Fruit fly (Drosophila melanogaster): ENCODE data around the gene spen.

The spen gene

DNA sequence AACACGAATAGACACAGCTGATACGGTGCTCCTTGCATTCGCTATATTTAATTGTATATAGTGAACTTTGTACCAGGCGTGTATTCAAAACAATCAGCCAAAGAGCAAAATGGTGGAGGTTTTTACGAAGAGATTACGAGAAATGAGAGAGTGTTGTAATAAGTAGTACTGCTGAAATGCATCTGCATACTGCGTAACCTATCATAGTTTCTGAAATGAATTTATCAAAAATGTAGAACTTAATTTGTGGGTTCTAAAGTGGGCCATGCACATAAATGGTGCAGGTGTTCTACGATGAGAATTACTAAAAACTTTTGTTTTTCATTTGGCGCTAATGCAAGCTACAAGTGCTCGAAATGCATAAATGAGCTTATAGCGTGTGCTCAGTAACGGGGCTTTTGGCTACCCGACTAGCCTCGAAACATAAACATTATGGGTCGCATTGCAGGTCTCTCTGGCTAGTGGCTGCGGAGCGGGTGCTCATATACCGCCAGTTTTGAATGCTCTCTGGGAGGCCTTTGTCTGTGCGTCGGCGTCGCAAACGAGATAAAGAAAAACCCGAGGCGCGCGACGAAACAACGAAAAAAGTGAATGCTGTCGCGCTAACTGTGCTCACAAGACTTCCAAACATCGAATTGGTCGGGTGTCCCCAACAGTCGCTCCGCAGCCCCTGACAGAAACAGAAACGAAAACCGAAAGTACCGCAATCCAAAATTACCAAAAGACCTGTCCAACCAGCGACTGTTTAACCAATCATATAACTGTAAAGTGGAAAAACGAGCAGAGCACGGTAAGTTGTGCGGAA, 27.2 kb upstream of the spen start, which contains the start of gene Gs1 (continued):
- TF ChIP-seq CG9817 (tag; optimal IDR thresholded peaks at IDR 0.05) (no peak), nau (GFP tag; optimal IDR thresholded peaks at IDR 0.05) (peak; percentile 48), CG3281 (GFP tag; optimal IDR thresholded peaks at IDR 0.05) (peak; percentile 9), Dp (GFP tag; optimal IDR thresholded peaks at IDR 0.05) (peak; percentile 18), tap (tag; optimal IDR thresholded peaks at IDR 0.05) (peak; percentile 11), CG33557 (GFP tag; optimal IDR thresholded peaks at IDR 0.05) (peak; percentile 25), Hr78 (GFP tag; optimal IDR thresholded peaks at IDR 0.05) (peak in 1 of 2 experiments; percentile 24), prd (optimal IDR thresholded peaks at IDR 0.05) (no peak), prd (GFP tag; IDR thresholded peaks at IDR 0.05) (no peak), CG8924 (tag; optimal IDR thresholded peaks at IDR 0.05) (no peak), CG18599 (GFP tag; optimal IDR thresholded peaks at IDR 0.05) (peak; percentile 71), tgo (GFP tag; IDR thresholded peaks at IDR 0.05) (no peak; the same call in 2 of the 3 replicates), CG12236 (GFP tag; optimal IDR thresholded peaks at IDR 0.05) (no peak), oc (tag; optimal IDR thresholded peaks at IDR 0.05) (peak; percentile 48), salm (tag; optimal IDR thresholded peaks at IDR 0.05) (peak; percentile 57), CG12299 (tag; optimal IDR thresholded peaks at IDR 0.05) (peak; percentile 33), CG16863 (GFP tag; optimal IDR thresholded peaks at IDR 0.05) (peak; percentile 17), CG12219 (GFP tag; optimal IDR thresholded peaks at IDR 0.05) (peak; percentile 34), CG12104 (GFP tag; optimal IDR thresholded peaks at IDR 0.05) (no peak), mirr (GFP tag; optimal IDR thresholded peaks at IDR 0.05) (peak; percentile 67), sqz (GFP tag; optimal IDR thresholded peaks at IDR 0.05) (peak; percentile 66), CG30020 (tag; optimal IDR thresholded peaks at IDR 0.05) (no peak), CG32532 (GFP tag; IDR thresholded peaks at IDR 0.05) (peak; percentile 60; the same call in 1 of the 2 replicates), YL-1 (GFP tag; optimal IDR thresholded peaks at IDR 0.05) (peak; percentile 36), Sry-δ (GFP tag; optimal IDR thresholded peaks at IDR 0.05) (no peak), CG6254 (GFP tag; optimal IDR thresholded peaks at IDR 0.05) (peak; percentile 13), gsb-n (tag; optimal IDR thresholded peaks at IDR 0.05) (peak; percentile 27), pb (GFP tag; optimal IDR thresholded peaks at IDR 0.05) (peak; percentile 30), HLHmδ (GFP tag; optimal IDR thresholded peaks at IDR 0.05) (peak; percentile 30), Med (GFP tag) (peak; percentile 90), CG3995 (GFP tag; optimal IDR thresholded peaks at IDR 0.05) (no peak), E2f2 (GFP tag; IDR thresholded peaks at IDR 0.05) (peak; percentile 34; the same call in 1 of the 2 replicates), Opbp (GFP tag; IDR thresholded peaks at IDR 0.05; ENCODE audit: partially characterized antibody) (0 out of 3 replicates have a peak, but pooled peaks have one; percentile 45), Hand (GFP tag; optimal IDR thresholded peaks at IDR 0.05) (peak; percentile 15), Vsx1 (GFP tag; optimal IDR thresholded peaks at IDR 0.05) (peak; percentile 52), CG15514 (GFP tag; optimal IDR thresholded peaks at IDR 0.05) (peak; percentile 44), jing (GFP tag; optimal IDR thresholded peaks at IDR 0.05) (no peak), ATbp (GFP tag; optimal IDR thresholded peaks at IDR 0.05) (peak; percentile 38), sens-2 (GFP tag; IDR thresholded peaks at IDR 0.05) (peak; percentile 4; the same call in 1 of the 2 replicates), luna (GFP tag; optimal IDR thresholded peaks at IDR 0.05) (no peak), CG16779 (GFP tag; IDR thresholded peaks at IDR 0.05) (0 out of 2 replicates have a peak, but pooled peaks have one; percentile 12), CG3065 (GFP tag; optimal IDR thresholded peaks at IDR 0.05) (no peak), B-H2 (GFP tag; optimal IDR thresholded peaks at IDR 0.05) (peak; percentile 72), onecut (GFP tag; IDR thresholded peaks at IDR 0.05) (peak; percentile 23; the same call in 1 of the 2 replicates), gro (GFP tag; optimal IDR thresholded peaks at IDR 0.05) (peak; percentile 51), CG18011 (GFP tag; optimal IDR thresholded peaks at IDR 0.05) (peak; percentile 4), CG11247 (GFP tag; IDR thresholded peaks at IDR 0.05) (no peak), CG13775 (GFP tag; optimal IDR thresholded peaks at IDR 0.05) (no peak)
